Worm (Caenorhabditis elegans) whole organism, L3 larva: ENCODE measurements around the gene Y43F8A.2.

ENCODE experiments used
- R02D3.7 ChIP-seq: fragments of 150-350 bp; optimal IDR thresholded peaks from 2 replicates; lab custom pipeline; 2014; ENCODE audit warnings: missing biosample characterization, missing genetic modification characterization
- lin-39 ChIP-seq: fragments of 150-350 bp; optimal IDR thresholded peaks from 2 replicates; lab custom pipeline; 2018; ENCODE audit warnings: missing biosample characterization, missing genetic modification reagents, missing genetic modification characterization
- unc-39 ChIP-seq: sonication (generic microtip); optimal IDR thresholded peaks from 4 replicates; lab custom pipeline; 2017; ENCODE audit warnings: missing biosample characterization, missing genetic modification characterization
- unc-62 ChIP-seq: fragments of 150-350 bp; sonication (generic microtip); optimal IDR thresholded peaks from 4 replicates; lab custom pipeline; 2014; ENCODE audit warnings: missing biosample characterization, missing genetic modification reagents, missing genetic modification characterization

DNA sequence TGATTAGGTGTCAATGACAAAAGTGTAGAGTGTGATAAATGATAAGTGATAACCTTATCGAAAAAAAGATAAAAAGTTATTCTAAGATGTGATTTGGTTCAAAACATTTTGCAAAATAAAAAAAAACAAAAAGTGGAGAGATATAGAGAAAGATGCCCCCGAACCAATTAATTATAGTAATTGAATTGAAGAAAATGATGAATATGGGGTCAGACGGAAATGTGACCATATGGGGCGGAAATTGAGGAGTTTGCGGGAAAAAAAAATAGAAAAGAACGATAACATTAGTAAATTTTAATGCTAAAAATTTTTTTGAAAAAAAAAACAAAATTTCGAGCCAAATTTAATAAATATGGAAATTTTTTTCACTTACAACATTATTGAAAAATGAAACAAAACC is 16.8 kb upstream of the Y43F8A.2 start:
- no peak for TF ChIP-seq unc-62 (GFP tag; lab: Kevin White, UChicago)
- no peak for TF ChIP-seq unc-39 (tag; lab: Kevin White, UChicago)
- TF ChIP-seq R02D3.7 (tag; lab: Kevin White, UChicago) = no peak
- no peak for TF ChIP-seq lin-39 (tag; lab: Kevin White, UChicago)
